Worm (Caenorhabditis elegans) whole organism, L1 larva: ENCODE data around the gene fem-3.

Experiments used
- C34B4.2 ChIP-seq: sonication (generic microtip); optimal IDR thresholded peaks from 2 replicates; lab custom pipeline; 2017; ENCODE audit warnings: mild to moderate bottlenecking, missing genetic modification characterization, missing compliant biosample characterization
- F16B12.6 ChIP-seq: fragments of 150-350 bp; optimal IDR thresholded peaks from 2 replicates; lab custom pipeline; 2014; ENCODE audit warnings: missing biosample characterization, missing genetic modification characterization
- aha-1 ChIP-seq: fragments of 150-350 bp; optimal IDR thresholded peaks from 2 replicates; lab custom pipeline; 2014; ENCODE audit warnings: missing biosample characterization, missing genetic modification characterization
- aly-2 ChIP-seq: fragments of 150-350 bp; optimal IDR thresholded peaks from 2 replicates; lab custom pipeline; 2014; ENCODE audit warnings: missing biosample characterization, missing genetic modification characterization
- ama-1 ChIP-seq: fragments of 150-350 bp; optimal IDR thresholded peaks from 2 replicates; lab custom pipeline; 2014
- blmp-1 ChIP-seq: fragments of 150-350 bp; optimal IDR thresholded peaks from 2 replicates; lab custom pipeline; 2014; ENCODE audit warnings: missing biosample characterization, missing genetic modification characterization
- ceh-63 ChIP-seq: fragments of 200-800 bp; sonication (Bioruptor generic); optimal IDR thresholded peaks from 2 replicates; lab custom pipeline; 2018; ENCODE audit warnings: mild to moderate bottlenecking, missing genetic modification characterization, missing compliant biosample characterization
- ceh-82 ChIP-seq, 3 experiments: fragments of 150-350 bp in 1 of 3; sonication (generic microtip) in 2 of 3; optimal IDR thresholded peaks; 2 replicates each; lab custom pipeline; 2014 to 2017; ENCODE audit warnings: missing biosample characterization in 3 of 3, missing genetic modification characterization in 3 of 3
- ceh-88 ChIP-seq: fragments of 200-800 bp; sonication (Bioruptor generic); IDR thresholded peaks from 2 replicates; pipeline ENCODE4 v1.3.6; 2022; ENCODE audit warnings: missing genetic modification characterization, missing compliant biosample characterization
- dpl-1 ChIP-seq, 3 experiments: fragments of 150-350 bp in 2 of 3; sonication (generic microtip) in 1 of 3; optimal IDR thresholded peaks; 2 replicates each; lab custom pipeline; 2014 to 2017; ENCODE audit warnings: missing biosample characterization in 3 of 3, missing genetic modification characterization in 3 of 3, missing genetic modification reagents in 3 of 3
- dsc-1 ChIP-seq: sonication (generic microtip); optimal IDR thresholded peaks from 2 replicates; lab custom pipeline; 2016; ENCODE audit warnings: mild to moderate bottlenecking, missing genetic modification characterization, missing compliant biosample characterization
- efl-1 ChIP-seq, 4 experiments: fragments of 150-350 bp; optimal IDR thresholded peaks in 3 of 4; peaks in 1 of 4; 1 replicate in 1 of 4; 2 replicates in 3 of 4; lab custom pipeline; 2014; ENCODE audit warnings: missing biosample characterization in 2 of 4, missing genetic modification characterization in 2 of 4, missing genetic modification reagents in 2 of 4
- egl-13 ChIP-seq: sonication (generic microtip); optimal IDR thresholded peaks from 2 replicates; lab custom pipeline; 2016; ENCODE audit warnings: missing genotype, missing genetic modification reagents, missing genetic modification characterization, missing compliant biosample characterization
- egl-27 ChIP-seq, 2 experiments: fragments of 150-350 bp in 1 of 2; sonication (generic microtip); optimal IDR thresholded peaks; 3 replicates each; lab custom pipeline; 2017 to 2018; ENCODE audit warnings: missing biosample characterization in 2 of 2, missing genetic modification characterization in 2 of 2, missing genetic modification reagents in 2 of 2
- elt-3 ChIP-seq, 6 experiments: fragments of 150-350 bp in 1 of 6; sonication (generic microtip); optimal IDR thresholded peaks; 2 replicates each; lab custom pipeline; 2017 to 2018; ENCODE audit warnings: missing biosample characterization in 6 of 6, missing genetic modification characterization in 6 of 6, inconsistent platforms in 1 of 6
- fkh-10 ChIP-seq: sonication (generic microtip); optimal IDR thresholded peaks from 2 replicates; lab custom pipeline; 2017; ENCODE audit warnings: missing biosample characterization, missing genetic modification reagents, missing genetic modification characterization
- fkh-4 ChIP-seq: sonication (generic microtip); optimal IDR thresholded peaks from 2 replicates; lab custom pipeline; 2016; ENCODE audit warnings: missing compliant biosample characterization, missing genetic modification characterization, borderline replicate concordance
- fkh-8 ChIP-seq: sonication (generic microtip); optimal IDR thresholded peaks from 2 replicates; lab custom pipeline; 2016; ENCODE audit warnings: mild to moderate bottlenecking, missing genetic modification characterization, missing compliant biosample characterization
- hlh-17 ChIP-seq: fragments of 200-800 bp; sonication (Bioruptor generic); optimal IDR thresholded peaks from 2 replicates; lab custom pipeline; 2018; ENCODE audit warnings: missing genetic modification characterization, mild to moderate bottlenecking, missing compliant biosample characterization, moderate library complexity, borderline replicate concordance
- isw-1 ChIP-seq: fragments of 200-800 bp; sonication (Bioruptor generic); IDR thresholded peaks from 2 replicates; pipeline ENCODE4 v1.3.6; 2022; ENCODE audit warnings: missing genetic modification characterization, missing compliant biosample characterization
- jun-1 ChIP-seq: fragments of 150-350 bp; optimal IDR thresholded peaks from 2 replicates; lab custom pipeline; 2014; ENCODE audit warnings: missing biosample characterization, missing genetic modification reagents, missing genetic modification characterization
- lin-13 ChIP-seq: fragments of 150-350 bp; optimal IDR thresholded peaks from 2 replicates; lab custom pipeline; 2014; ENCODE audit warnings: missing biosample characterization, missing genetic modification reagents, missing genetic modification characterization
- lin-15B ChIP-seq: fragments of 150-350 bp; sonication (generic microtip); optimal IDR thresholded peaks from 3 replicates; lab custom pipeline; 2014; ENCODE audit warnings: missing biosample characterization, missing genetic modification characterization
- lin-35 ChIP-seq, 2 experiments: fragments of 150-350 bp; optimal IDR thresholded peaks; 2 replicates each; lab custom pipeline; 2014; ENCODE audit warnings: missing biosample characterization in 2 of 2, missing genetic modification characterization in 2 of 2, missing genetic modification reagents in 2 of 2
- lin-39 ChIP-seq: fragments of 150-350 bp; optimal IDR thresholded peaks from 2 replicates; lab custom pipeline; 2014; ENCODE audit warnings: missing biosample characterization, missing genetic modification reagents, missing genetic modification characterization
- lir-3 ChIP-seq: sonication (generic microtip); optimal IDR thresholded peaks from 2 replicates; lab custom pipeline; 2016; ENCODE audit warnings: mild to moderate bottlenecking, missing genetic modification characterization, moderate library complexity, missing compliant biosample characterization; ENCODE audit not compliant: poor library complexity
- lsy-2 ChIP-seq, 2 experiments: fragments of 150-350 bp; optimal IDR thresholded peaks; 2 replicates each; lab custom pipeline; 2014; ENCODE audit warnings: missing biosample characterization in 2 of 2, missing genetic modification characterization in 2 of 2
- mab-9 ChIP-seq: fragments of 200-800 bp; sonication (Bioruptor generic); IDR thresholded peaks from 2 replicates; pipeline ENCODE4 v1.3.6; 2022; ENCODE audit warnings: missing genetic modification reagents, missing genetic modification characterization, missing compliant biosample characterization
- mdl-1 ChIP-seq, 2 experiments: fragments of 150-350 bp; optimal IDR thresholded peaks; 2 replicates each; lab custom pipeline; 2014 to 2017; ENCODE audit warnings: missing biosample characterization in 2 of 2, missing genetic modification characterization in 2 of 2, inconsistent platforms in 1 of 2
- mep-1 ChIP-seq: fragments of 150-350 bp; optimal IDR thresholded peaks from 2 replicates; lab custom pipeline; 2014; ENCODE audit warnings: missing biosample characterization, missing genetic modification characterization
- nhr-12 ChIP-seq: sonication (generic microtip); optimal IDR thresholded peaks from 2 replicates; lab custom pipeline; 2017; ENCODE audit warnings: missing biosample characterization, missing genetic modification characterization
- nhr-28 ChIP-seq: fragments of 150-350 bp; optimal IDR thresholded peaks from 2 replicates; lab custom pipeline; 2014; ENCODE audit warnings: missing biosample characterization, missing genetic modification characterization
- nhr-47 ChIP-seq: sonication (generic microtip); optimal IDR thresholded peaks from 2 replicates; lab custom pipeline; 2016; ENCODE audit warnings: mild to moderate bottlenecking, missing genetic modification characterization, moderate library complexity, missing compliant biosample characterization
- nhr-71 ChIP-seq: sonication (generic microtip); optimal IDR thresholded peaks from 2 replicates; lab custom pipeline; 2016; ENCODE audit warnings: mild to moderate bottlenecking, missing genetic modification characterization, moderate library complexity, missing compliant biosample characterization
- nhr-76 ChIP-seq: sonication (generic microtip); optimal IDR thresholded peaks from 2 replicates; lab custom pipeline; 2017; ENCODE audit warnings: missing biosample characterization, missing genetic modification characterization
- nhr-77 ChIP-seq: fragments of 150-350 bp; optimal IDR thresholded peaks from 2 replicates; lab custom pipeline; 2014; ENCODE audit warnings: missing biosample characterization, missing genetic modification characterization
- pag-3 ChIP-seq: sonication (generic microtip); optimal IDR thresholded peaks from 2 replicates; lab custom pipeline; 2017; ENCODE audit warnings: missing genetic modification characterization, mild to moderate bottlenecking, missing compliant biosample characterization, antibody characterized with exemption, borderline replicate concordance; ENCODE audit not compliant: insufficient read depth
- pax-3 ChIP-seq: fragments of 200-800 bp; sonication (Bioruptor generic); optimal IDR thresholded peaks from 2 replicates; lab custom pipeline; 2018; ENCODE audit warnings: mild to moderate bottlenecking, missing genetic modification characterization, moderate library complexity, missing compliant biosample characterization
- pqm-1 ChIP-seq: sonication (generic microtip); optimal IDR thresholded peaks from 3 replicates; lab custom pipeline; 2017; ENCODE audit warnings: missing biosample characterization, missing genetic modification characterization
- rnt-1 ChIP-seq: sonication (generic microtip); optimal IDR thresholded peaks from 2 replicates; lab custom pipeline; 2016; ENCODE audit warnings: mild to moderate bottlenecking, missing genetic modification characterization, moderate library complexity, missing compliant biosample characterization
- snpc-4 ChIP-seq: fragments of 150-350 bp; optimal IDR thresholded peaks from 2 replicates; lab custom pipeline; 2014; ENCODE audit warnings: missing biosample characterization, missing genetic modification characterization
- snu-23 ChIP-seq: sonication (generic microtip); optimal IDR thresholded peaks from 2 replicates; lab custom pipeline; 2016; ENCODE audit warnings: missing genetic modification characterization, missing compliant biosample characterization
- sox-4 ChIP-seq: sonication (generic microtip); optimal IDR thresholded peaks from 2 replicates; lab custom pipeline; 2016; ENCODE audit warnings: missing genetic modification characterization, missing compliant biosample characterization
- tbx-2 ChIP-seq: sonication (generic microtip); optimal IDR thresholded peaks from 2 replicates; lab custom pipeline; 2016; ENCODE audit warnings: missing genetic modification characterization, missing compliant biosample characterization
- unc-130 ChIP-seq: fragments of 150-350 bp; optimal IDR thresholded peaks from 2 replicates; lab custom pipeline; 2017; ENCODE audit warnings: missing biosample characterization, missing genetic modification characterization, inconsistent platforms
- unc-62 ChIP-seq: fragments of 150-350 bp; optimal IDR thresholded peaks from 2 replicates; lab custom pipeline; 2014; ENCODE audit warnings: missing biosample characterization, missing genetic modification reagents, missing genetic modification characterization
- xbp-1 ChIP-seq: sonication (generic microtip); optimal IDR thresholded peaks from 2 replicates; lab custom pipeline; 2016; ENCODE audit warnings: missing genetic modification characterization, missing compliant biosample characterization
- zag-1 ChIP-seq: fragments of 150-350 bp; optimal IDR thresholded peaks from 2 replicates; lab custom pipeline; 2014; ENCODE audit warnings: missing biosample characterization, missing genetic modification characterization
- ztf-11 ChIP-seq, 2 experiments: sonication (generic microtip); optimal IDR thresholded peaks; 2 replicates each; lab custom pipeline; 2016 to 2017; ENCODE audit warnings: missing genetic modification characterization in 2 of 2, missing biosample characterization in 1 of 2, missing compliant biosample characterization in 1 of 2

Gene fem-3

ce11 chrIV:9146111-9146510 is 41.3 kb downstream of the fem-3 start, which contains the start of gene daf-10:
Gene daf-10, minus strand, starts transcription at chrIV:9146211.
- no peak for TF ChIP-seq nhr-47 (tag; lab: Kevin White, UChicago)
- no peak for TF ChIP-seq mep-1 (tag; lab: Kevin White, UChicago)
- TF ChIP-seq lin-35 (GFP tag; optimal IDR thresholded peaks at IDR 0.05; lab: Kevin White, UChicago) = no peak
- no peak for TF ChIP-seq nhr-76 (tag; lab: Kevin White, UChicago)
- no peak for TF ChIP-seq snpc-4 (tag; lab: Kevin White, UChicago)
- TF ChIP-seq pag-3 = no peak
- no peak for TF ChIP-seq lir-3 (tag; lab: Kevin White, UChicago)
- TF ChIP-seq pqm-1 (tag; lab: Kevin White, UChicago) = no peak
- TF ChIP-seq ceh-63 (GFP tag; lab: Kevin White, UChicago) = no peak
- TF ChIP-seq fkh-8 (tag; lab: Kevin White, UChicago) = peak; percentile 2
- TF ChIP-seq aha-1 = no peak
- no peak for TF ChIP-seq lin-39
- no peak for TF ChIP-seq efl-1 (optimal IDR thresholded peaks at IDR 0.05; lab: Kevin White, UChicago)
- peak in 1 of 2 experiments; percentile 43 for TF ChIP-seq efl-1 (GFP tag; optimal IDR thresholded peaks at IDR 0.05 in 1 of 2; lab: Kevin White, UChicago)

- TF ChIP-seq egl-27 (tag; optimal IDR thresholded peaks at IDR 0.05; lab: Kevin White, UChicago) (no peak), hlh-17 (GFP tag; lab: Kevin White, UChicago) (no peak), nhr-77 (peak; percentile 53), fkh-10 (GFP tag; lab: Kevin White, UChicago) (no peak), isw-1 (peak; percentile 22), unc-130 (tag; lab: Kevin White, UChicago) (peak; percentile 13), blmp-1 (peak; percentile 34), aly-2 (tag; lab: Kevin White, UChicago) (peak; percentile 59), lin-13 (GFP tag; lab: Kevin White, UChicago) (peak; percentile 30), nhr-12 (tag; lab: Kevin White, UChicago) (no peak), lin-35 (GFP tag; optimal IDR thresholded peaks at IDR 0.05; lab: Kevin White, UChicago) (peak; percentile 78 to 88), lin-15B (peak; percentile 75), dpl-1 (GFP tag; optimal IDR thresholded peaks at IDR 0.05; lab: Kevin White, UChicago) (peak; percentile 74 to 88 (median 79)), C34B4.2 (tag; lab: Kevin White, UChicago) (no peak), dsc-1 (tag; lab: Kevin White, UChicago) (peak; percentile 3), xbp-1 (tag; lab: Kevin White, UChicago) (peak; percentile 51), unc-62 (GFP tag; lab: Kevin White, UChicago) (no peak), ama-1 (lab: Kevin White, UChicago) (no peak), elt-3 (tag; optimal IDR thresholded peaks at IDR 0.05; lab: Kevin White, UChicago) (no peak), tbx-2 (tag; lab: Kevin White, UChicago) (peak; percentile 62), snu-23 (peak; percentile 74), fkh-4 (tag; lab: Kevin White, UChicago) (no peak), mdl-1 (tag; optimal IDR thresholded peaks at IDR 0.05; lab: Kevin White, UChicago) (peak in 1 of 2 experiments; percentile 28), ceh-88 (no peak), ztf-11 (tag; optimal IDR thresholded peaks at IDR 0.05; lab: Kevin White, UChicago) (no peak), mab-9 (GFP tag; lab: Robert Waterston, UW) (no peak), pqm-1 (tag; lab: Kevin White, UChicago) (no peak), nhr-71 (tag; lab: Kevin White, UChicago) (peak; percentile 76), lsy-2 (tag; optimal IDR thresholded peaks at IDR 0.05; lab: Kevin White, UChicago) (peak; percentile 62 to 76), egl-13 (tag; lab: Kevin White, UChicago) (no peak), lin-39 (no peak), rnt-1 (tag; lab: Kevin White, UChicago) (peak; percentile 78), nhr-76 (tag; lab: Kevin White, UChicago) (no peak), sox-4 (tag; lab: Kevin White, UChicago) (no peak), jun-1 (tag; lab: Kevin White, UChicago) (peak; percentile 57), zag-1 (tag; lab: Kevin White, UChicago) (no peak), ceh-82 (tag; optimal IDR thresholded peaks at IDR 0.05; lab: Kevin White, UChicago) (peak in 2 of 3 experiments; percentile 17 to 71), pax-3 (no peak), nhr-28 (tag; lab: Kevin White, UChicago) (no peak), F16B12.6 (tag; lab: Kevin White, UChicago) (peak; percentile 39)
Measured at ce11 chrIV:9146819-9147518, 42.2 kb downstream of the fem-3 start, which contains the start of the genes rpb-12 and aly-2. Gene rpb-12, minus strand, starts transcription at chrIV:9146869. Gene aly-2, plus strand, starts transcription at chrIV:9147468.
